Fruit fly (Drosophila melanogaster): Measurements from ENCODE around the gene hep.

Gene hep

DNA sequence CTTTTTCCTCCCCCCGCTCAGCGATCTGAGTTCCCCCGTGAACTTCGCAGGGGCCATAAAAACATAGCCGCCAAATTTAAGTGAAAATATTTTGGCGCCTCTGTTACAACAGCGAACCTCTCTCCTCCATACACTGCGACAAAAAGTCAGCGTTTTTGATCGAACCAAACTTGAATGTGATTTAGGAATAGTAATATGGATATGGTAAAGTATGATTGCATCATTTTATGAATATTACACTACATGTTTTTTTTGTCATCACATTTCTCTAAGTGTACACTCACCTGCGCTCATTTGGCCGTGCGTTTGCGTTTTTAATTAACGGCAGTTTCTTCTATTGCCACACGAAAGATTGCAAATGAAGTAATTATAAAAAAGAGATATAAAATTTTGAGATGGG is 45.5 kb upstream of the hep start (continued):
- peak; percentile 51 for TF ChIP-seq grau (tag; optimal IDR thresholded peaks at IDR 0.05)
- TF ChIP-seq CG12104 (GFP tag; optimal IDR thresholded peaks at IDR 0.05): peak; percentile 43
- TF ChIP-seq CG8281 (tag; optimal IDR thresholded peaks at IDR 0.05): peak; percentile 19
- no peak for TF ChIP-seq Stat92E (GFP tag; optimal IDR thresholded peaks at IDR 0.05)
- TF ChIP-seq MTF-1 (GFP tag; optimal IDR thresholded peaks at IDR 0.05; ENCODE audit: borderline replicate concordance): peak; percentile 18
- TF ChIP-seq CG31441 (GFP tag; IDR thresholded peaks at IDR 0.05): peak; percentile 62
- TF ChIP-seq Gug (GFP tag; IDR thresholded peaks at IDR 0.05): 0 out of 4 replicates have a peak, but pooled peaks have one; percentile 31
- no peak for TF ChIP-seq sna (GFP tag; IDR thresholded peaks at IDR 0.05; ENCODE audit: partially characterized antibody)
- no peak for TF ChIP-seq CG9609 (GFP tag; optimal IDR thresholded peaks at IDR 0.05)
- peak; percentile 70 for TF ChIP-seq Oli (tag; optimal IDR thresholded peaks at IDR 0.05)
- no peak for TF ChIP-seq tll (GFP tag; optimal IDR thresholded peaks at IDR 0.05)
- no peak for TF ChIP-seq psq (GFP tag; optimal IDR thresholded peaks at IDR 0.05)
- TF ChIP-seq CG4404 (GFP tag; IDR thresholded peaks at IDR 0.05): no peak
- no peak for TF ChIP-seq mirr (GFP tag; optimal IDR thresholded peaks at IDR 0.05)
- no peak for TF ChIP-seq D19B (GFP tag; optimal IDR thresholded peaks at IDR 0.05)
- peak; percentile 31 for TF ChIP-seq CG17829 (tag; optimal IDR thresholded peaks at IDR 0.05)
- no peak for TF ChIP-seq CG8290 (GFP tag; optimal IDR thresholded peaks at IDR 0.05)
- peak in 1 of 2 experiments; percentile 64 for TF ChIP-seq CG8290 (tag; optimal IDR thresholded peaks at IDR 0.05)
- TF ChIP-seq salm (tag; optimal IDR thresholded peaks at IDR 0.05): peak; percentile 20
- TF ChIP-seq CG9437 (GFP tag; optimal IDR thresholded peaks at IDR 0.05): peak; percentile 47
- peak; percentile 74 for TF ChIP-seq unpg (GFP tag; optimal IDR thresholded peaks at IDR 0.05)
- TF ChIP-seq gce (GFP tag; IDR thresholded peaks at IDR 0.05): 0 out of 3 replicates have a peak, but pooled peaks have one; percentile 55
- no peak for TF ChIP-seq prd (optimal IDR thresholded peaks at IDR 0.05)
- peak; percentile 70 for TF ChIP-seq prd (GFP tag; IDR thresholded peaks at IDR 0.05)
- TF ChIP-seq CG43689 (GFP tag; IDR thresholded peaks at IDR 0.05): peak; percentile 54; the same call in 1 of the 2 replicates
- TF ChIP-seq org-1 (GFP tag; optimal IDR thresholded peaks at IDR 0.05): peak; percentile 34
- TF ChIP-seq toy (GFP tag; IDR thresholded peaks at IDR 0.05): no peak
- peak; percentile 17 for TF ChIP-seq CG13775 (GFP tag; optimal IDR thresholded peaks at IDR 0.05)
- peak; percentile 8 for TF ChIP-seq HHEX (GFP tag; optimal IDR thresholded peaks at IDR 0.05)
- no peak for TF ChIP-seq NC2α (GFP tag; optimal IDR thresholded peaks at IDR 0.05)
- peak; percentile 37 for TF ChIP-seq Meics (GFP tag; optimal IDR thresholded peaks at IDR 0.05)
- peak; percentile 62; the same call in 1 of the 3 replicates for TF ChIP-seq ase (GFP tag; IDR thresholded peaks at IDR 0.05)
- TF ChIP-seq peb (GFP tag; IDR thresholded peaks at IDR 0.05): no peak
- TF ChIP-seq az2 (GFP tag; optimal IDR thresholded peaks at IDR 0.05): peak; percentile 60
- peak; percentile 14 for TF ChIP-seq wek (GFP tag; optimal IDR thresholded peaks at IDR 0.05)
- TF ChIP-seq lbe (GFP tag; optimal IDR thresholded peaks at IDR 0.05): no peak
- TF ChIP-seq Adf1 (GFP tag; IDR thresholded peaks at IDR 0.05): no peak
- no peak for TF ChIP-seq GATAe (GFP tag; conservative IDR thresholded peaks at IDR 0.05)
- no peak for TF ChIP-seq ERR (GFP tag; optimal IDR thresholded peaks at IDR 0.05)
- TF ChIP-seq tio (GFP tag; optimal IDR thresholded peaks at IDR 0.05): peak; percentile 27
- TF ChIP-seq CG2889 (GFP tag; IDR thresholded peaks at IDR 0.05): no peak
- no peak for TF ChIP-seq pan (optimal IDR thresholded peaks at IDR 0.05)
- TF ChIP-seq pan (GFP tag; optimal IDR thresholded peaks at IDR 0.05 in 1 of 2, IDR thresholded peaks at IDR 0.05 in 1 of 2): peak in 1 of 2 experiments; percentile 43
- peak; percentile 60 for TF ChIP-seq CG12071 (GFP tag; optimal IDR thresholded peaks at IDR 0.05)
- no peak for TF ChIP-seq vnd (GFP tag; IDR thresholded peaks at IDR 0.05; ENCODE audit: partially characterized antibody)
- no peak for TF ChIP-seq YL-1 (GFP tag; optimal IDR thresholded peaks at IDR 0.05)
- TF ChIP-seq ro (GFP tag; IDR thresholded peaks at IDR 0.05): no peak
- no peak for TF ChIP-seq CG33557 (GFP tag; optimal IDR thresholded peaks at IDR 0.05)
- peak; percentile 33 for TF ChIP-seq Ravus (GFP tag; IDR thresholded peaks at IDR 0.05)
- no peak for TF ChIP-seq CG10431 (GFP tag; optimal IDR thresholded peaks at IDR 0.05)
- TF ChIP-seq sob (GFP tag; IDR thresholded peaks at IDR 0.05): peak; percentile 54; the same call in 1 of the 2 replicates
- TF ChIP-seq CG33213 (GFP tag; optimal IDR thresholded peaks at IDR 0.05): peak; percentile 46

Measured in whole organism, embryonic.